Worm (Caenorhabditis elegans) whole organism, dauer: ENCODE data around the gene C04A2.15.

Source experiments
- unc-62 ChIP-seq: sonication (generic microtip); optimal IDR thresholded peaks from 2 replicates; lab custom pipeline; 2017; ENCODE audit warnings: missing biosample characterization, missing genetic modification reagents, missing genetic modification characterization

C04A2.15 gene

DNA sequence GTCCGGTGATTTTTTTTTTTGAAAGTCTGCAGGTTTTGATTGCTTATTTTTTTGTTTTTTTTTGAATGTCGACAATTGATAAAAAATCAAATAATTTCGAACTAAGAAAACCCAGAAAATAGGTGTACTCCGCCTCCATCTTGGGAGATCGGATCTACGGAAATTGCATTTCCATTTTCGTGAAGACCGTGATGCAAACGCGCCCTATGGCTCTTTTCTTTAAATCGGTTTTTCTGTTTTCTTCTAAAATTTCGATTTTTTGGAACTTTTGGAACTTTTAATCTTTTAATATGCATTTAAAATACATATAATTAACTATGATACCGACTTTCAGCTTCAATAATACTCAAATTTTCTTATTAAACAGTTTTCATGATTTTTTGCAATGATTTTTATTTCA, 10.0 kb upstream of the C04A2.15 start:
- no peak for TF ChIP-seq unc-62 (GFP tag; lab: Kevin White, UChicago)

DNA sequence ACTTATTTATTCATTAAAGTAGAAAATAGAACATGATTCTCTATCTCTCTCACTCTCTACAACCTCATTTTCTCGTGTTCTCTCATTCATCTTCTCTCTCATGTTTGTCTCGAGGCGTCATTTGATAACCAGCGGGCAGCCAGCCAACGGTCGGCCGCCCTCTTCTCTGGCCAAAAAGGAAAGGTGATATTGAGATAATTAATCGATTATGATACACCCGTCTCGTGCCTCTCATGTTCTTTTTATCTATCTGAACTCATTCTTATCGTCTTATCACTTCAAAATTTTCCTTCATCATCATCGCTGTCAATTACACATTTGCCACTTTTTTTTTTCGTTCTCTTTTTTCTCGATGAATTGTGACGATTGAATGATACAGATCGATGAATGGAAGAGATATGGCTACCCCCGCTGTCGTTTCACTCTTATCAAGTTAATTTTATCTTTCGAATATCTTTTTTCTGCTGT, 9.4 kb upstream of the C04A2.15 start:
- TF ChIP-seq unc-62 (GFP tag; lab: Kevin White, UChicago): no peak

DNA sequence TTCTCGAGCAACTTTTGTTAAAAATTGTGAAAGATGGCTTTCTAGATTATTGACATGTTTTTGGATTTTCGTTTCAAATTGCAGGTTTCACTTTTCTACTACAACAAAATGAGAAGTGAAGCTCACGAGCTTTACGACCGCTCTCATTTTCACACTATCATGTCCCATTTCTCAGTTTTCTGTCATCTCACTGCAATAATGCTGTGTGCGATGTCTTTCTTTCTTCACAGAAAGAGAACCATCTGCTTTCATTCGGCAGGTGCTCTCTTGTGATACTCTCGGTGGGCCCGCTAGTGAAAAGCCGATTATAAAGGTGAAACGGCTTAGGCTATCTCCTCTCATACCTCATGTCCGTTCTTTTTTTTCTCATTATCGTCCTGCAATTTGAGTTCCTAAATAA, 8.8 kb upstream of the C04A2.15 start:
- TF ChIP-seq unc-62 (GFP tag; lab: Kevin White, UChicago): no peak

DNA sequence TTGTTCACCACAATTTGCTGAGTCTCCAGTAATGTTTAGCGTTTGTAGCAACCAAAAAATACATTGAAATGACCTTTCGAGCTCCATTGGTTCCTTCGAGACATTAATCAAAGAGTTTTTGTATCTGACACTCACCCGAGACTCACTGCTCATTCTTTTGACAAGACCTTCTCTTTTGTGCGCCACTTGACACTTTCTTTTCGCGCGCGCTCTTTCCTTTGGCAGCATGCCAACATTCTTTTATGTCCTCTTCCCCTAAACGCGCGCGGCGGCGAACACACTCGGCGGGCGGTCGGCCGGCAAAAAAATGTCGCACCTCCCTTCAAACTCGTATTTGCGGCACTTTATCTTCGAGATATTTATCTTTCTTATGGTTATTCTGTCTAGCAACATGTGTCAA, 8.4 kb upstream of the C04A2.15 start:
- no peak for TF ChIP-seq unc-62 (GFP tag; lab: Kevin White, UChicago)

DNA sequence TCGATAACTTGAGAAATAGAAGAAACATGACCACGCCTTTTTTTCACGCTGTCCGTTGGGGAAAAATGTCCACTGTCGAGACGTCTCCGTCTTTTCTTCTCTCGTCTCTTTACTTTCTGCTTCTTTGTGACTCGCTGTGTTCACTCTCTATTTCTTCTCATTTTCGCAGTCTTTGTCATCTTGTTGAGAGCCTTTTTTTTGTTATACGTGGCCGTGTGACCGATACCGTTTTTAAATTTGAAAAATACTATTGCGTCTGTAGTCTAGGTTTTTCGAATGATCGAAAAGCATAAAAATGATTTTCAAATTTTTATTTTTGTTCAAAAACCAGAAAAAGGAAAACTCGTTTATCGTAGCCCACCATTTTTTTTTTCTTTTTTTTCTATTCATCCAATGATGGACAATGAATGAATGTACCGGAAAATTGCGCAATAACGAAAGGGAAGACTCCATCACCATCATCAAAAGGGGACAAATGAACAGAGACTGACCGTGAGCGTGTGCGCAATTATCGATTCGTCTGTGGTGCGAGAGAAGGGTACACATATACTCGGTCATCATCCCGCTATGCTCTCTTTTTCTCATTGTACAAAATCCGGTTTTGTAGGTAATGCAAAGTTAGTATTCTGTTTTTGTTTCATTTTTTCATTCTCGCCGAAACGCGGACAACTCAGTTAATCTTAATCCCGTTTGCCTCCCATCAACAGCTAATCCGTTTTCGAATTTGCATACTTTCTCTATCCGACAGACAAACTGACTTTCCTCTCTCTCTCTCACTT, 7.6 kb upstream of the C04A2.15 start:
- no peak for TF ChIP-seq unc-62 (GFP tag; lab: Kevin White, UChicago)

DNA sequence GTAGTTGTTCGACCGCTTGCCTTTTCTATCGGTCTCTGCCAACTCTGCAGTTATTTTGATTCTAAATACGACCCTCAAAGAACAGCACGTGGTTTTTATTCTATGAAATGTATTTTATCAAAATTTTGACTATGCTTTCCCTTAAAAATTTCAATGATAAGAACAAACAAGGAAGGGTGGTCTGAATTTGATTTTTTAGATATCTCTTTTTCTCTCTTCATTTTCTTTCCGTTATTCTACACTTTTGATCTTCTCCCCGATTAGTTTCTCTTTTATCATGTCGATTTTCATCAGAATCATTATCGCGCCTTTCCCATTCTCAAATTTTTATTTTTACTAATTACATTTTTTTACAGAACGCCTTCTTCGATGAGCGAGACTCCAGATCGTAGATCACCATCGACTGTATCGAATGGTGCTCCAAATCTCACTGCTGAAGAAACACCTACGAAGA, 7.0 kb upstream of the C04A2.15 start:
- no peak for TF ChIP-seq unc-62 (GFP tag; lab: Kevin White, UChicago)

DNA sequence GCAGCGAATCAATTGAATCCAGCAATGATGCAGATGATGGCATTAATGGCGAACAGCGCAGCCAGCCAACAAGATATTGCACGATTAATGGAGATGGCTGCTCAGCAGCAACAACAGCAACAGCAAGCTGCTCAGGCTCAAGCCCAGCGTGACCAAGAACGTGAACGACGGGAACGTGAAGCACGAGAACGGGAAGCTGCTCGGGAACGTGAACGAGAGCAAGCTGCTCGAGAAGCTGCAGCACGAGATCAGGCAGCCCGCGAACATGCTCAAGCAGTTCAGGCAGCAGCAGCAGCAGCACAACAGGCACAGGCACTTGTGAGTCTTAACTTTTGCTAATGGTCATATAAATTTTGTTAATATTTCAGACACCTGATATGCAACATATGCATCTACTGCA, 5.3 kb upstream of the C04A2.15 start:
- TF ChIP-seq unc-62 (GFP tag; lab: Kevin White, UChicago): no peak

DNA sequence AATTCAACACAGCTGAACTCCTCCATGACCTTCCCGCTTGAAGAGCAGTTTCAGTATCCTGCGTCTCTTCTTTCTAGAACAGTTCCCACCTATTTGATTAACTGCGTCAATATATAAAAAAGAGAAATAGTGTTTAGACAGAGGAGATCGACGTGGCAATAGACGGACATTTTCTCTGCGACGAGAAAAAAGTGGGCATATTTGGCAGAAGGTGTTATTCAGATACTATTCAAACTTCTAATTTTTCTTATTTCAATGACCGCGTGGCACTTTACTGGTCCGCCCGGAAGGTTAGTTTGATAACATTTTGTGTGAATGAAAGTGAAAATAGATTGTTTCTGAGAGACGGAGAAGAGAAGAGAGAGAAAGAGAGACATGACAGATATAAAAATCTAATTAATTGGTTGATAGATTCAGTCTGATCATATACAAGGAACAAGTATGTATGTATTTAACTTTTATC, 4.1 kb upstream of the C04A2.15 start, which contains the start of gene tbc-6:
TSS of gene tbc-6 (plus strand) at position 208 of the 463 bp plus-strand sequence.
- no peak for TF ChIP-seq unc-62 (GFP tag; lab: Kevin White, UChicago)

DNA sequence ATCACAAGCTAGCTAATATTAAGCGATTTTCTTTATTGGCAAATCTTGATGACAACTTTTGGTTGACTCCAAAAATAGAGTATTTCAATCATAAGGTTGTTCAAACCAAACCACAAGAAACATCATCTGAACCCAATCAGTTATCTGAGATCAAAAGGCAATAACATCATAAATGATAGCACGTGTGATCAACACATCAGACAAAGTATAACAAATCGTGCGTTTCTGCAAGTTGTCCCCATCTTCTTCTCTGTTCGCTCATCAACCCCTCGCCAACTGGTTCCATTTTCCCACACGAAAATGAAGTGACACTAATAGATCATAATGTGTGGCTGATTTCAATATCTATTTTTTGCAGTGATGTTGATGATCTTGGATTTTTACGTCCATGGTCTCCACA, 2.7 kb upstream of the C04A2.15 start:
- TF ChIP-seq unc-62 (GFP tag; lab: Kevin White, UChicago): no peak

DNA sequence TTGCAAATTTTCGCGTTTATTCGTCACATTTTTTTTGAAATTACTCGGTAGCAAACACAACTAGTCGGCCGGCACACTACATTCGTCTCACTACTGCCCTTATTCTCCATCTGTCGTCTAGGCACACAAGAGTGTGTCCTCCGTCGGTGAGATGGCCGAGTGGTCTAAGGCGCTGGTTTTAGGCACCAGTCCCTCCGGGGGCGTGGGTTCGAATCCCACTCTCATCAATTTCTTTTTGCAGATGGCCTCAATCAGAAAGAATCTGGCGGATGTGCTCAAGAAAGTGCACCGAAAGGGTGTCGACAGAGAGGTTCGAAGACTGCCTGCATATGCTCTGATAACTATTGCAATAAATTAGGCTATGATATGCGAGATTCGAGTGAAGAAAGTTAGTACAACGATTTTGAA, 1.0 kb downstream of the C04A2.15 start:
- no peak for TF ChIP-seq unc-62 (GFP tag; lab: Kevin White, UChicago)

DNA sequence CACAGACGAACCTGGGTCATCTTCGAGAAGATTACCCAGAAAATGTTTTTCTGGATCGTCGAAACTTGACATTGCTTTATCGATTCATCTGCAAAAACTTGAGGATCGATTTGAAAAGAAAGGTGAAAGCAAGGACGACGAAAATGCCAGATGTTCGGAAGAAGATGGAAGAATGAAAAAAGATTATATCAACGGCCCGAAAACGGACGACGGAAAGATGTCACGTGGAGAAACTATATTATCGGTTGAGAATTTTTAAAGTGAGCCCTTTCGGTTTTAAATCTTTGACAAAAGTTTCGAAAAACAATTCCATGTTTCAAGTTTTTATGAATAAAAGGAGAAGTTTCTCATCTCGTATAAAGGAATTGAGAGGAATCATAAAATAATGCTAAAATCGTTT, 6.2 kb downstream of the C04A2.15 start, which contains the start of gene dnj-5:
TSS of gene dnj-5 (minus strand) at position 101 of the 400 bp plus-strand sequence.
- no peak for TF ChIP-seq unc-62 (GFP tag; lab: Kevin White, UChicago)

DNA sequence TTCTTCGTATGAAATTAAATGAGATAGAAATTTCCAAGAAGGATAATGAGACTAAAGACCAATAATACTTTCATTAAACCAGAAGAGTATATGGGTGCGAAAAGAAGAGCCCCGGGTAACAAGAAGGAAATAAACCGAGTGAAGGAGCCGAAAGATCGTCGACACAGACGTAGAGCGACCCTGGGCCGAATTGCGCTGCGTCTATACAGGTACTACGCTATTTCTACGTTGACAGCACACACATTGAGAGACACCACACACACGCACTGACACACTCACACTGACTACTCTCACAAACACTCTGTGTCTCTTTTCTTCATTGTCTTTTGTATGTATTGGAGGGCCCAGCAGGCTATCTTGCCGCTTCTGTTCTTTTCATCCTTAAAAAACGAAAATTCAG, 6.8 kb downstream of the C04A2.15 start:
- no peak for TF ChIP-seq unc-62 (GFP tag; lab: Kevin White, UChicago)

DNA sequence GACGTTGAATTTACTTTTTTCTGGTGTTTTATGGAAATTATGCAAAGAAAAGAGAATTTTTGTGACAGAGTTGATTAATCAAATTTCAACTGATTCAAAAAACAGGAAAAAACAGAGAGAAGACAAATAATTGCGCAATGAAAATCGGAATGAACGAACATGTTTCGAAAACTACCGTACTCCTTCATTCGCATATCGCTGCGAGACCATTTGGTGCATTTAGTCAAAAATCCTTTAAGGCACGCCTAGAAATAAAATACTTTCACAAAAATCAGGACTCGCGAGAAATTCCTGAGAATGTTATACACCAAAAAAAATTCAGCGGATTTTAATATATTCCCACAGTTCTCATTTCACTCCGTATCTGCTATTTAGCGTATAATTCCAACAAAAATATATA, 8.0 kb downstream of the C04A2.15 start:
- no peak for TF ChIP-seq unc-62 (GFP tag; lab: Kevin White, UChicago)

DNA sequence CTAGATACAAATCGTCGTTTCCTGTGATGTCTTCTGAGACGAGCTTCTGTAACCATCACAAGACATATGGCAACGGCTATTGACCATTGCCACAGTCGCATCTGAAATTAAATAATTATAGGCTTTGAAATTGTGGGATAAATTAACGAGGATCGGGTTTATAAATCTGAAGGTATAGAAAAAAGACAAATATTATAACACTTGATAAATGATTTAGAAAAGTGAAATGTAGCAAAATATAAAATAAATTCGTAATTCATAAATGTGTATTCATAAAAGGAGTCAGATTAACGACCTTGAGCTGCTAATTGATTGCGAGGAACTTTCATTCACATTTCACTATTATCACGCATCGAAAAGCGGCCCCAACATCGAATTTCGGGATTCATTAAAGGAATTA, 11.6 kb downstream of the C04A2.15 start, which contains the start of gene aff-1:
TSS of gene aff-1 (minus strand) at position 101 of the 400 bp plus-strand sequence.
- TF ChIP-seq unc-62 (GFP tag; lab: Kevin White, UChicago): no peak

DNA sequence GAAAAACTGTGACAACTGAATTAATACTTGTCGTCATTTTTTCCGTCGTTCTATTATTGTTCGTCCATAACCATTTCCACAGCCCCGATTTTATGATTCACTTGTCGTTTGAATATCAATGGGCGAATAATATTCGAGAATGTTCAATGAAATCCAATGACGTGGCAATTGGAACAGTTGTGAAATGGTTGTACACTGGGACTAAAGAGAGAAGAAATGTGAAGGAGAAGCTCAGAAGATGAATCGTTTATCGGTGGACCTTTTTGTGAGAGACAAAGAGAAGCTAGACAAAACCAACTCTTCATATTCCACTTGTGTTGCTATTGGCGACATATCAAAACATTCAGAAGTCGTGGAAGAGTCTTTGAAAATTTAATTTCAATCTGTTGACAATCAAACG, 18.8 kb downstream of the C04A2.15 start, which contains the start of gene clhm-1:
TSS of gene clhm-1 (minus strand) at position 207 of the 400 bp plus-strand sequence.
- no peak for TF ChIP-seq unc-62 (GFP tag; lab: Kevin White, UChicago)

DNA sequence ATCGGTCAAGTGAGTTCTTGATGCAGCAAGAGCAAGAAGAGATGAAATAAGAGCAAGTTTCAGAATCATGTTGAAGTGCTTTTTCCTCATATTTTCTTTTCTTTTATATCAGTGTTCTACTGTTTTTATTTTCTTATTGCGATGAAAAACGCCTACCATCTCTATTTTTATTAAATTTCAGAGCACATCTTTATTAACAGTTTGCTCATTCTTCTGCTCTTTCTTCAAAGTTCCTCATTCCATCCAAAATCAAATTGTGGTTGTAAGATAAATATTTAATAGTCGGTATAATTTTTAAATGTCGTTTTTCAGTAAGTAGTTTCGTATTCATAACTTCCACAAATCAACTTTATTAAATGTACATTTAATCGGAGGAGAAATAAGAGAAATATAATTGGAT, 20.5 kb downstream of the C04A2.15 start, which contains the start of gene C44B7.5:
TSS of gene C44B7.5 (minus strand) at position 101 of the 400 bp plus-strand sequence.
- TF ChIP-seq unc-62 (GFP tag; lab: Kevin White, UChicago): no peak

DNA sequence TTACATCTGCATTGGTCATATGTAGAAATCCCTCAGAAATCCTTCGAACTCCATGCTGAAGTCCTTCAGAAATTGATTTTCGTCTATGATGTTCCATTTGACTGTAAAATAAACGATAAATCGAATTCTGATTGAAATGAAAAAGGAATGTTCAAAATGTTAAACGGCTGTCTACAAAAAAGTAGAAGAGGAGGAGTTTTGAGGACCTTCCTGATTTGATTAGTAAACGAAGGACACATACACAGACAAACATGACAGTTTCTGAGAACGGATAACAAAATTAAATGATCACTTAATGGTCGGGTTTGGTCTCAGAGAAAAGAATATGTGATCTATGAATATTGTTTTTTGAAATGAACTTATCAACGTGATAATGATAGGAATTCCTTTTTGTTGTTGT, 24.9 kb downstream of the C04A2.15 start, which contains the start of gene slc-36.5:
TSS of gene slc-36.5 (minus strand) at position 101 of the 400 bp plus-strand sequence.
- TF ChIP-seq unc-62 (GFP tag; lab: Kevin White, UChicago): no peak
